Worm (Caenorhabditis elegans) whole organism, L4 larva: ENCODE measurements around the gene Y69F12A.1.

Experiments
- F26F4.8 ChIP-seq: fragments of 200-800 bp; sonication (Bioruptor generic); conservative IDR thresholded peaks from 2 replicates; pipeline ENCODE4 v1.3.6; 2022; ENCODE audit warnings: missing genetic modification characterization, missing compliant biosample characterization
- F44E2.7 ChIP-seq: fragments of 200-800 bp; sonication (Bioruptor generic); IDR thresholded peaks from 2 replicates; pipeline ENCODE4 v2.1.2; 2022; ENCODE audit warnings: missing genetic modification characterization, missing compliant biosample characterization
- F49E8.2 ChIP-seq: sonication (generic microtip); optimal IDR thresholded peaks from 2 replicates; lab custom pipeline; 2016; ENCODE audit warnings: missing compliant biosample characterization, mild to moderate bottlenecking, missing genetic modification characterization, borderline replicate concordance
- T20F7.1 ChIP-seq: fragments of 200-800 bp; sonication (Bioruptor generic); optimal IDR thresholded peaks from 2 replicates; lab custom pipeline; 2018; ENCODE audit warnings: mild to moderate bottlenecking, missing genetic modification characterization, missing compliant biosample characterization
- Y105C5A.15 ChIP-seq: fragments of 200-800 bp; sonication (Bioruptor generic); IDR thresholded peaks from 2 replicates; pipeline ENCODE4 v1.3.6; 2022; ENCODE audit warnings: missing genetic modification characterization, missing compliant biosample characterization
- Y5F2A.4 ChIP-seq: fragments of 200-800 bp; sonication (Bioruptor generic); optimal IDR thresholded peaks from 2 replicates; lab custom pipeline; 2018; ENCODE audit warnings: mild to moderate bottlenecking, missing genetic modification characterization, missing compliant biosample characterization
- Y75B8A.6 ChIP-seq: fragments of 200-800 bp; sonication (Bioruptor generic); IDR thresholded peaks from 2 replicates; pipeline ENCODE4 v1.3.6; 2022; ENCODE audit warnings: missing genetic modification reagents, missing genetic modification characterization, missing compliant biosample characterization
- ZK337.2 ChIP-seq: fragments of 200-800 bp; sonication (Bioruptor generic); IDR thresholded peaks from 2 replicates; pipeline ENCODE4 v1.3.6; 2022; ENCODE audit warnings: missing genetic modification reagents, missing genetic modification characterization, missing compliant biosample characterization
- ZK546.5 ChIP-seq, 2 experiments: sonication (generic microtip); optimal IDR thresholded peaks; 2 replicates each; lab custom pipeline; 2017; ENCODE audit warnings: missing biosample characterization in 2 of 2, missing genetic modification characterization in 2 of 2
- arid-1 ChIP-seq: fragments of 200-800 bp; sonication (Bioruptor generic); conservative IDR thresholded peaks from 2 replicates; pipeline ENCODE4 v1.3.6; 2022; ENCODE audit warnings: missing genetic modification reagents, missing genetic modification characterization, missing compliant biosample characterization
- ceh-20 ChIP-seq: fragments of 200-800 bp; sonication (Bioruptor generic); IDR thresholded peaks from 2 replicates; pipeline ENCODE4 v1.3.6; 2022; ENCODE audit warnings: missing genetic modification reagents, missing genetic modification characterization, missing compliant biosample characterization
- ceh-32 ChIP-seq: sonication (generic microtip); optimal IDR thresholded peaks from 2 replicates; lab custom pipeline; 2016; ENCODE audit warnings: mild to moderate bottlenecking, missing genetic modification characterization, missing compliant biosample characterization; ENCODE audit not compliant: poor library complexity
- ceh-44 ChIP-seq: fragments of 200-800 bp; sonication (Bioruptor generic); IDR thresholded peaks from 2 replicates; pipeline ENCODE4 v1.3.6; 2022; ENCODE audit warnings: missing genetic modification reagents, missing genetic modification characterization, missing compliant biosample characterization
- ceh-62 ChIP-seq: sonication (generic microtip); optimal IDR thresholded peaks from 2 replicates; lab custom pipeline; 2017; ENCODE audit warnings: missing biosample characterization, missing genetic modification characterization
- ceh-82 ChIP-seq: sonication (generic microtip); optimal IDR thresholded peaks from 2 replicates; lab custom pipeline; 2017; ENCODE audit warnings: missing biosample characterization, missing genetic modification characterization
- ces-1 ChIP-seq: fragments of 150-350 bp; sonication (generic microtip); optimal IDR thresholded peaks from 4 replicates; lab custom pipeline; 2014; ENCODE audit warnings: missing biosample characterization, missing genetic modification reagents, missing genetic modification characterization
- cey-2 ChIP-seq: sonication (generic microtip); optimal IDR thresholded peaks from 3 replicates; lab custom pipeline; 2017; ENCODE audit warnings: missing genetic modification characterization, mild to moderate bottlenecking, missing compliant biosample characterization, antibody characterized with exemption, borderline replicate concordance; ENCODE audit not compliant: insufficient read depth
- daf-19 ChIP-seq: fragments of 200-800 bp; sonication (Bioruptor generic); conservative IDR thresholded peaks from 2 replicates; pipeline ENCODE4 v1.3.6; 2022; ENCODE audit warnings: missing genetic modification characterization, missing compliant biosample characterization
- dmd-9 ChIP-seq: fragments of 200-800 bp; sonication (Bioruptor generic); IDR thresholded peaks from 2 replicates; pipeline ENCODE4 v1.3.6; 2022; ENCODE audit warnings: missing genetic modification reagents, missing genetic modification characterization, missing compliant biosample characterization
- dpl-1 ChIP-seq: fragments of 150-350 bp; optimal IDR thresholded peaks from 2 replicates; lab custom pipeline; 2014; ENCODE audit warnings: missing biosample characterization, missing genetic modification reagents, missing genetic modification characterization
- duxl-1 ChIP-seq: sonication (generic microtip); optimal IDR thresholded peaks from 2 replicates; lab custom pipeline; 2016; ENCODE audit warnings: mild to moderate bottlenecking, missing genetic modification characterization, moderate library complexity, missing compliant biosample characterization; ENCODE audit not compliant: poor library complexity
- dve-1 ChIP-seq: sonication (generic microtip); optimal IDR thresholded peaks from 2 replicates; lab custom pipeline; 2017; ENCODE audit warnings: antibody characterized with exemption, mild to moderate bottlenecking, missing genetic modification characterization, missing compliant biosample characterization; ENCODE audit not compliant: insufficient read depth
- egl-43 ChIP-seq: fragments of 200-800 bp; sonication (Bioruptor generic); IDR thresholded peaks from 2 replicates; pipeline ENCODE4 v1.3.6; 2022; ENCODE audit warnings: missing genetic modification reagents, missing genetic modification characterization, missing compliant biosample characterization
- fos-1 ChIP-seq: fragments of 150-350 bp; optimal IDR thresholded peaks from 2 replicates; lab custom pipeline; 2014; ENCODE audit warnings: missing biosample characterization, missing genetic modification characterization
- gei-8 ChIP-seq: fragments of 200-800 bp; sonication (Bioruptor generic); optimal IDR thresholded peaks from 2 replicates; lab custom pipeline; 2018; ENCODE audit warnings: mild to moderate bottlenecking, missing genetic modification characterization, missing compliant biosample characterization
- lin-1 ChIP-seq: fragments of 200-800 bp; sonication (Bioruptor generic); IDR thresholded peaks from 2 replicates; pipeline ENCODE4 v1.3.6; 2022; ENCODE audit warnings: missing genetic modification reagents, missing genetic modification characterization, missing compliant biosample characterization
- lin-29 ChIP-seq: fragments of 200-800 bp; sonication (Bioruptor generic); IDR thresholded peaks from 2 replicates; pipeline ENCODE4 v1.3.6; 2022; ENCODE audit warnings: missing genetic modification reagents, missing genetic modification characterization, missing compliant biosample characterization
- madf-5 ChIP-seq, 2 experiments: fragments of 200-800 bp; sonication (Bioruptor generic); IDR thresholded peaks; 2 replicates each; pipeline ENCODE4 v1.3.6; 2022; ENCODE audit warnings: missing compliant biosample characterization in 2 of 2, missing genetic modification characterization in 2 of 2
- madf-9 ChIP-seq: fragments of 200-800 bp; sonication (Bioruptor generic); conservative IDR thresholded peaks from 2 replicates; pipeline ENCODE4 v1.3.6; 2022; ENCODE audit warnings: missing genetic modification reagents, missing genetic modification characterization, missing compliant biosample characterization
- mdl-1 ChIP-seq, 2 experiments: fragments of 150-350 bp in 1 of 2; sonication (generic microtip) in 1 of 2; optimal IDR thresholded peaks; 2 replicates each; lab custom pipeline; 2014 to 2017; ENCODE audit warnings: missing biosample characterization in 2 of 2, missing genetic modification characterization in 2 of 2
- mdt-29 ChIP-seq: fragments of 200-800 bp; sonication (Bioruptor generic); IDR thresholded peaks from 2 replicates; pipeline ENCODE4 v1.3.6; 2022; ENCODE audit warnings: missing genetic modification reagents, missing genetic modification characterization, missing compliant biosample characterization
- mep-1 ChIP-seq: fragments of 150-350 bp; sonication (generic microtip); optimal IDR thresholded peaks from 3 replicates; lab custom pipeline; 2014; ENCODE audit warnings: missing biosample characterization, missing genetic modification characterization
- nhr-10 ChIP-seq: fragments of 150-350 bp; optimal IDR thresholded peaks from 2 replicates; lab custom pipeline; 2014; ENCODE audit warnings: missing biosample characterization, missing genetic modification characterization
- nhr-102 ChIP-seq: sonication (generic microtip); optimal IDR thresholded peaks from 2 replicates; lab custom pipeline; 2016; ENCODE audit warnings: mild to moderate bottlenecking, missing genetic modification characterization, moderate library complexity, missing compliant biosample characterization
- nhr-11 ChIP-seq: fragments of 150-350 bp; optimal IDR thresholded peaks from 2 replicates; lab custom pipeline; 2014; ENCODE audit warnings: missing biosample characterization, missing genetic modification characterization
- nhr-111 ChIP-seq: fragments of 200-800 bp; sonication (Bioruptor generic); optimal IDR thresholded peaks from 2 replicates; lab custom pipeline; 2018; ENCODE audit warnings: mild to moderate bottlenecking, missing genetic modification characterization, missing compliant biosample characterization
- nhr-237 ChIP-seq: sonication (generic microtip); optimal IDR thresholded peaks from 2 replicates; lab custom pipeline; 2017; ENCODE audit warnings: missing biosample characterization, missing genetic modification characterization
- nhr-41 ChIP-seq: fragments of 200-800 bp; sonication (Bioruptor generic); IDR thresholded peaks from 2 replicates; pipeline ENCODE4 v1.3.6; 2022; ENCODE audit warnings: missing genetic modification reagents, missing genetic modification characterization, missing compliant biosample characterization
- nhr-42 ChIP-seq: fragments of 200-800 bp; sonication (Bioruptor generic); IDR thresholded peaks from 2 replicates; pipeline ENCODE4 v1.3.6; 2022; ENCODE audit warnings: missing genetic modification characterization, missing compliant biosample characterization
- nhr-48 ChIP-seq: sonication (generic microtip); optimal IDR thresholded peaks from 2 replicates; lab custom pipeline; 2016; ENCODE audit warnings: mild to moderate bottlenecking, missing genetic modification characterization, missing compliant biosample characterization
- pha-4 ChIP-seq, 2 experiments: fragments of 150-350 bp in 1 of 2; fragments of 200-800 bp in 1 of 2; sonication (Bioruptor generic) in 1 of 2; IDR thresholded peaks in 1 of 2; optimal IDR thresholded peaks in 1 of 2; 2 replicates each; pipeline versions ENCODE4 v1.3.6 to Lab custom; 2014 to 2022; ENCODE audit warnings: missing genetic modification characterization in 2 of 2, missing genetic modification reagents in 2 of 2, missing biosample characterization in 1 of 2, missing compliant biosample characterization in 1 of 2
- pqm-1 ChIP-seq: sonication (generic microtip); optimal IDR thresholded peaks from 2 replicates; lab custom pipeline; 2017; ENCODE audit warnings: missing biosample characterization, missing genetic modification characterization
- set-16 ChIP-seq: fragments of 200-800 bp; sonication (Bioruptor generic); IDR thresholded peaks from 2 replicates; pipeline ENCODE4 v1.3.6; 2022; ENCODE audit warnings: missing genetic modification reagents, missing genetic modification characterization, missing compliant biosample characterization
- skn-1 ChIP-seq: fragments of 150-350 bp; optimal IDR thresholded peaks from 2 replicates; lab custom pipeline; 2014; ENCODE audit warnings: missing biosample characterization, missing genetic modification characterization
- snpc-4 ChIP-seq: fragments of 150-350 bp; optimal IDR thresholded peaks from 2 replicates; lab custom pipeline; 2014; ENCODE audit warnings: missing biosample characterization, missing genetic modification characterization
- vab-7 ChIP-seq: fragments of 200-800 bp; sonication (Bioruptor generic); IDR thresholded peaks from 2 replicates; pipeline ENCODE4 v1.3.6; 2022; ENCODE audit warnings: missing genetic modification reagents, missing genetic modification characterization, missing compliant biosample characterization
- zfp-3 ChIP-seq: fragments of 200-800 bp; sonication (Bioruptor generic); conservative IDR thresholded peaks from 2 replicates; pipeline ENCODE4 v1.3.6; 2022; ENCODE audit warnings: missing genetic modification reagents, missing genetic modification characterization, missing compliant biosample characterization
- zip-11 ChIP-seq: fragments of 200-800 bp; sonication (Bioruptor generic); IDR thresholded peaks from 2 replicates; pipeline ENCODE4 v1.3.6; 2022; ENCODE audit warnings: missing genetic modification characterization, missing compliant biosample characterization
- ztf-11 ChIP-seq: fragments of 150-350 bp; optimal IDR thresholded peaks from 2 replicates; lab custom pipeline; 2014; ENCODE audit warnings: missing biosample characterization, missing genetic modification characterization
- ztf-7 ChIP-seq: fragments of 150-350 bp; optimal IDR thresholded peaks from 2 replicates; lab custom pipeline; 2014; ENCODE audit warnings: missing biosample characterization, missing genetic modification characterization

The Y69F12A.1 gene

ce11 chrIII:7499421-7499902 lies 42.7 kb downstream of the Y69F12A.1 start, which contains the start of the genes C07H6.9 and sap-140 (continued):
- TF ChIP-seq pha-4 (GFP tag; IDR thresholded peaks at IDR 0.05; lab: Robert Waterston, UW) (0 out of 2 replicates have a peak, but pooled peaks have one; percentile 24), pha-4 (tag; optimal IDR thresholded peaks at IDR 0.05; lab: Kevin White, UChicago) (no peak), arid-1 (GFP tag; lab: Robert Waterston, UW) (0 out of 2 replicates have a peak, but pooled peaks have one; percentile 36), pqm-1 (tag; lab: Kevin White, UChicago) (no peak), F26F4.8 (GFP tag; lab: Robert Waterston, UW) (no peak), T20F7.1 (GFP tag; lab: Kevin White, UChicago) (peak; percentile 61), skn-1 (tag; lab: Kevin White, UChicago) (no peak), set-16 (no peak), nhr-237 (tag; lab: Kevin White, UChicago) (no peak), cey-2 (no peak), nhr-41 (no peak), F49E8.2 (tag; lab: Kevin White, UChicago) (no peak), nhr-48 (tag; lab: Kevin White, UChicago) (no peak), zfp-3 (GFP tag; lab: Robert Waterston, UW) (0 out of 2 replicates have a peak, but pooled peaks have one; percentile 26), nhr-42 (GFP tag; lab: Robert Waterston, UW) (no peak), gei-8 (GFP tag; lab: Kevin White, UChicago) (no peak), zip-11 (GFP tag; lab: Robert Waterston, UW) (no peak), madf-5 (GFP tag; IDR thresholded peaks at IDR 0.05; lab: Robert Waterston, UW) (no peak), mdl-1 (tag; optimal IDR thresholded peaks at IDR 0.05; lab: Kevin White, UChicago) (no peak), dpl-1 (peak; percentile 95), ztf-11 (no peak), ceh-44 (GFP tag; lab: Robert Waterston, UW) (no peak), nhr-102 (tag; lab: Kevin White, UChicago) (peak; percentile 66), dve-1 (peak; percentile 73), duxl-1 (tag; lab: Kevin White, UChicago) (peak; percentile 58), lin-29 (no peak), nhr-11 (tag; lab: Kevin White, UChicago) (no peak), Y5F2A.4 (no peak), ces-1 (GFP tag; lab: Kevin White, UChicago) (peak; percentile 24), lin-1 (GFP tag; lab: Robert Waterston, UW) (no peak), madf-9 (no peak), ztf-7 (tag; lab: Kevin White, UChicago) (peak; percentile 48), nhr-10 (no peak), fos-1 (tag; lab: Kevin White, UChicago) (no peak), nhr-111 (no peak), egl-43 (GFP tag; lab: Robert Waterston, UW) (no peak), Y75B8A.6 (GFP tag; lab: Robert Waterston, UW) (no peak), daf-19 (no peak), dmd-9 (GFP tag; lab: Robert Waterston, UW) (no peak), ceh-62 (tag; lab: Kevin White, UChicago) (no peak), F44E2.7 (GFP tag; lab: Robert Waterston, UW) (no peak), mdt-29 (GFP tag; lab: Robert Waterston, UW) (no peak), ZK337.2 (GFP tag; lab: Robert Waterston, UW) (no peak), ceh-20 (no peak), snpc-4 (tag; lab: Kevin White, UChicago) (no peak), ZK546.5 (tag; optimal IDR thresholded peaks at IDR 0.05; lab: Kevin White, UChicago) (no peak), ceh-32 (tag; lab: Kevin White, UChicago) (no peak), Y105C5A.15 (GFP tag; lab: Robert Waterston, UW) (no peak), mep-1 (peak; percentile 72), ceh-82 (tag; lab: Kevin White, UChicago) (no peak), vab-7 (GFP tag; lab: Robert Waterston, UW) (no peak)
